Worm (Caenorhabditis elegans): ENCODE results near the gene F25H9.7.

DNA sequence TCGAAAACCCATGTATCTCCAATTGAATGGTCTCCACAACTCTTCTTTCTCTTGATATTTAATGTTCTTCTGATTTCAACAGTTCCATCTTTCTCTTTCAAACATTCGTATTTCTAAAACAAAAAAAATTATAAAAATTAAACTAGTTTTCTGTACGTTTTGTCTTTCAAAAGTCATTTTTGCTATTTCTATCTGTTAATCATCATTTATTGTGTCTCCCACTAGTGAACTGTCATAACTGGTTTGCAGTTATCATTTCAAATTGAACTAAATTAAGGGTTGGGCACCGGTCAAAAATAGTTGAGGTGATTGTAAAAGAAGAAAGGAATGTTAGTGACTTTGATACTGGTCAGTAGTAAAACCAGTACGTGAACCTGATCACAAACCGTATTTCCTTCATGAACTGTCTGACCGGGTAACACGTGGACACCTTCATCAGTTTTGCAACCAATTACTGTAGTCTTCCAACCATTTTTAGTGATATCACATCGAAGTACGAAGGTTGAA lies 20.2 kb downstream of the F25H9.7 start:
- no peak for TF ChIP-seq sox-2 (GFP tag; IDR thresholded peaks at IDR 0.05)
- TF ChIP-seq tbx-2 (tag; optimal IDR thresholded peaks at IDR 0.05), result no peak
- no peak for TF ChIP-seq ceh-22 (tag; optimal IDR thresholded peaks at IDR 0.05)
- no peak for TF ChIP-seq ceh-24 (tag; optimal IDR thresholded peaks at IDR 0.05)
- TF ChIP-seq ceh-18 (tag; optimal IDR thresholded peaks at IDR 0.05), result no peak
- TF ChIP-seq pqm-1 (tag; optimal IDR thresholded peaks at IDR 0.05), result no peak
- no peak for TF ChIP-seq pha-2 (tag; optimal IDR thresholded peaks at IDR 0.05)
- TF ChIP-seq T23F11.4 (GFP tag; optimal IDR thresholded peaks at IDR 0.05), result no peak
- TF ChIP-seq hlh-30 (tag; optimal IDR thresholded peaks at IDR 0.05; ENCODE audit: insufficient read depth), result no peak
- no peak for TF ChIP-seq syd-9 (tag; optimal IDR thresholded peaks at IDR 0.05)
- TF ChIP-seq ama-1 (optimal IDR thresholded peaks at IDR 0.05), result no peak

All from whole organism, late embryonic.